Worm (Caenorhabditis elegans) whole organism, L4 larva: ENCODE measurements around the gene grd-4.
"Not testable (repeated sequence)": the region's sequence is repeated elsewhere in the genome, so short reads cannot be mapped to it uniquely, and the experiment has no call there.

ENCODE experiments used
- F10B5.3 ChIP-seq: sonication (generic microtip); optimal IDR thresholded peaks from 2 replicates; lab custom pipeline; 2016; ENCODE audit warnings: mild to moderate bottlenecking, missing genetic modification characterization, missing compliant biosample characterization
- F37D6.2 ChIP-seq: sonication (generic microtip); optimal IDR thresholded peaks from 2 replicates; lab custom pipeline; 2016; ENCODE audit warnings: mild to moderate bottlenecking, missing genetic modification characterization, missing compliant biosample characterization
- F44E2.7 ChIP-seq: fragments of 200-800 bp; sonication (Bioruptor generic); IDR thresholded peaks from 2 replicates; pipeline ENCODE4 v2.1.2; 2022; ENCODE audit warnings: missing genetic modification characterization, missing compliant biosample characterization
- T20F7.1 ChIP-seq: fragments of 200-800 bp; sonication (Bioruptor generic); optimal IDR thresholded peaks from 2 replicates; lab custom pipeline; 2018; ENCODE audit warnings: mild to moderate bottlenecking, missing genetic modification characterization, missing compliant biosample characterization
- T26A8.4 ChIP-seq: fragments of 200-800 bp; sonication (Bioruptor generic); IDR thresholded peaks from 2 replicates; pipeline ENCODE4 v1.3.6; 2022; ENCODE audit warnings: missing genetic modification characterization, missing compliant biosample characterization
- Y48G9A.11 ChIP-seq: fragments of 200-800 bp; sonication (Bioruptor generic); IDR thresholded peaks from 2 replicates; pipeline ENCODE4 v1.3.6; 2022; ENCODE audit warnings: missing genetic modification reagents, missing genetic modification characterization, missing compliant biosample characterization
- aly-2 ChIP-seq: sonication (generic microtip); optimal IDR thresholded peaks from 2 replicates; lab custom pipeline; 2018; ENCODE audit warnings: missing biosample characterization, missing genetic modification characterization
- ama-1 ChIP-seq: fragments of 150-350 bp; optimal IDR thresholded peaks from 2 replicates; lab custom pipeline; 2014; ENCODE audit warnings: inconsistent platforms, mixed read lengths
- ceh-20 ChIP-seq: fragments of 200-800 bp; sonication (Bioruptor generic); IDR thresholded peaks from 2 replicates; pipeline ENCODE4 v1.3.6; 2022; ENCODE audit warnings: missing genetic modification reagents, missing genetic modification characterization, missing compliant biosample characterization
- ceh-28 ChIP-seq: fragments of 150-350 bp; optimal IDR thresholded peaks from 2 replicates; lab custom pipeline; 2014; ENCODE audit warnings: missing biosample characterization, missing genetic modification reagents, missing genetic modification characterization
- ces-1 ChIP-seq: fragments of 150-350 bp; sonication (generic microtip); optimal IDR thresholded peaks from 4 replicates; lab custom pipeline; 2014; ENCODE audit warnings: missing biosample characterization, missing genetic modification reagents, missing genetic modification characterization
- daf-12 ChIP-seq: fragments of 150-350 bp; optimal IDR thresholded peaks from 2 replicates; lab custom pipeline; 2014; ENCODE audit warnings: missing biosample characterization, missing genetic modification reagents, missing genetic modification characterization
- dmd-6 ChIP-seq: fragments of 200-800 bp; sonication (Bioruptor generic); IDR thresholded peaks from 2 replicates; pipeline ENCODE4 v1.3.6; 2022; ENCODE audit warnings: missing genetic modification reagents, missing genetic modification characterization, missing compliant biosample characterization
- dmd-9 ChIP-seq: fragments of 200-800 bp; sonication (Bioruptor generic); IDR thresholded peaks from 2 replicates; pipeline ENCODE4 v1.3.6; 2022; ENCODE audit warnings: missing genetic modification reagents, missing genetic modification characterization, missing compliant biosample characterization
- duxl-1 ChIP-seq: sonication (generic microtip); optimal IDR thresholded peaks from 2 replicates; lab custom pipeline; 2016; ENCODE audit warnings: mild to moderate bottlenecking, missing genetic modification characterization, moderate library complexity, missing compliant biosample characterization; ENCODE audit not compliant: poor library complexity
- fkh-10 ChIP-seq: fragments of 150-350 bp; optimal IDR thresholded peaks from 2 replicates; lab custom pipeline; 2014; ENCODE audit warnings: missing biosample characterization, missing genetic modification reagents, missing genetic modification characterization
- hif-1 ChIP-seq, 2 experiments: sonication (generic microtip); optimal IDR thresholded peaks; 2 replicates each; lab custom pipeline; 2016 to 2017; ENCODE audit warnings: missing compliant biosample characterization in 2 of 2, missing genetic modification characterization in 2 of 2, missing genetic modification reagents in 2 of 2, missing genotype in 2 of 2, mild to moderate bottlenecking in 1 of 2
- hmg-1.1 ChIP-seq: fragments of 200-800 bp; sonication (Bioruptor generic); IDR thresholded peaks from 2 replicates; pipeline ENCODE4 v1.3.6; 2022; ENCODE audit warnings: missing genetic modification reagents, missing genetic modification characterization, missing compliant biosample characterization
- lim-7 ChIP-seq: fragments of 200-800 bp; sonication (Bioruptor generic); IDR thresholded peaks from 2 replicates; pipeline ENCODE4 v1.3.6; 2022; ENCODE audit warnings: missing genetic modification characterization, missing compliant biosample characterization
- lin-15B ChIP-seq: fragments of 150-350 bp; sonication (generic microtip); optimal IDR thresholded peaks from 3 replicates; lab custom pipeline; 2014; ENCODE audit warnings: missing biosample characterization, missing genetic modification characterization
- lin-29 ChIP-seq: fragments of 200-800 bp; sonication (Bioruptor generic); IDR thresholded peaks from 2 replicates; pipeline ENCODE4 v1.3.6; 2022; ENCODE audit warnings: missing genetic modification reagents, missing genetic modification characterization, missing compliant biosample characterization
- lsy-2 ChIP-seq, 2 experiments: fragments of 150-350 bp in 1 of 2; sonication (generic microtip) in 1 of 2; optimal IDR thresholded peaks; 2 replicates each; lab custom pipeline; 2014 to 2017; ENCODE audit warnings: missing biosample characterization in 2 of 2, missing genetic modification characterization in 2 of 2
- madf-5 ChIP-seq, 2 experiments: fragments of 200-800 bp; sonication (Bioruptor generic); IDR thresholded peaks; 2 replicates each; pipeline ENCODE4 v1.3.6; 2022; ENCODE audit warnings: missing compliant biosample characterization in 2 of 2, missing genetic modification characterization in 2 of 2
- madf-9 ChIP-seq: fragments of 200-800 bp; sonication (Bioruptor generic); conservative IDR thresholded peaks from 2 replicates; pipeline ENCODE4 v1.3.6; 2022; ENCODE audit warnings: missing genetic modification reagents, missing genetic modification characterization, missing compliant biosample characterization
- mdt-29 ChIP-seq: fragments of 200-800 bp; sonication (Bioruptor generic); IDR thresholded peaks from 2 replicates; pipeline ENCODE4 v1.3.6; 2022; ENCODE audit warnings: missing genetic modification reagents, missing genetic modification characterization, missing compliant biosample characterization
- mes-2 ChIP-seq: sonication (generic microtip); optimal IDR thresholded peaks from 2 replicates; lab custom pipeline; 2016; ENCODE audit warnings: missing genotype, mild to moderate bottlenecking, missing genetic modification characterization, missing compliant biosample characterization; ENCODE audit not compliant: poor library complexity, severe bottlenecking
- mxl-2 ChIP-seq: fragments of 200-800 bp; sonication (Bioruptor generic); conservative IDR thresholded peaks from 2 replicates; pipeline ENCODE4 v1.3.6; 2022; ENCODE audit warnings: missing genetic modification reagents, missing genetic modification characterization, missing compliant biosample characterization
- nhr-10 ChIP-seq: fragments of 150-350 bp; optimal IDR thresholded peaks from 2 replicates; lab custom pipeline; 2014; ENCODE audit warnings: missing biosample characterization, missing genetic modification characterization
- nhr-111 ChIP-seq: fragments of 200-800 bp; sonication (Bioruptor generic); optimal IDR thresholded peaks from 2 replicates; lab custom pipeline; 2018; ENCODE audit warnings: mild to moderate bottlenecking, missing genetic modification characterization, missing compliant biosample characterization
- nhr-237 ChIP-seq: sonication (generic microtip); optimal IDR thresholded peaks from 2 replicates; lab custom pipeline; 2017; ENCODE audit warnings: missing biosample characterization, missing genetic modification characterization
- nhr-25 ChIP-seq: sonication (generic microtip); optimal IDR thresholded peaks from 2 replicates; lab custom pipeline; 2017; ENCODE audit warnings: missing genetic modification characterization, mild to moderate bottlenecking, missing compliant biosample characterization, antibody characterized with exemption, moderate library complexity, borderline replicate concordance; ENCODE audit not compliant: insufficient read depth
- nhr-41 ChIP-seq: fragments of 200-800 bp; sonication (Bioruptor generic); IDR thresholded peaks from 2 replicates; pipeline ENCODE4 v1.3.6; 2022; ENCODE audit warnings: missing genetic modification reagents, missing genetic modification characterization, missing compliant biosample characterization
- nhr-76 ChIP-seq: fragments of 150-350 bp; optimal IDR thresholded peaks from 2 replicates; lab custom pipeline; 2014; ENCODE audit warnings: missing biosample characterization, missing genetic modification characterization
- pqm-1 ChIP-seq: sonication (generic microtip); optimal IDR thresholded peaks from 2 replicates; lab custom pipeline; 2017; ENCODE audit warnings: missing biosample characterization, missing genetic modification characterization
- saeg-2 ChIP-seq: fragments of 200-800 bp; sonication (Bioruptor generic); IDR thresholded peaks from 2 replicates; pipeline ENCODE4 v1.3.6; 2022; ENCODE audit warnings: missing genetic modification reagents, missing genetic modification characterization, missing compliant biosample characterization
- sdz-12 ChIP-seq: fragments of 200-800 bp; sonication (Bioruptor generic); optimal IDR thresholded peaks from 2 replicates; lab custom pipeline; 2018; ENCODE audit warnings: mild to moderate bottlenecking, missing genetic modification characterization, missing compliant biosample characterization
- set-16 ChIP-seq: fragments of 200-800 bp; sonication (Bioruptor generic); IDR thresholded peaks from 2 replicates; pipeline ENCODE4 v1.3.6; 2022; ENCODE audit warnings: missing genetic modification reagents, missing genetic modification characterization, missing compliant biosample characterization
- skn-1 ChIP-seq: fragments of 150-350 bp; optimal IDR thresholded peaks from 2 replicates; lab custom pipeline; 2014; ENCODE audit warnings: missing biosample characterization, missing genetic modification characterization
- snpc-4 ChIP-seq: fragments of 150-350 bp; optimal IDR thresholded peaks from 2 replicates; lab custom pipeline; 2014; ENCODE audit warnings: missing biosample characterization, missing genetic modification characterization
- tag-97 ChIP-seq: fragments of 200-800 bp; sonication (Bioruptor generic); IDR thresholded peaks from 2 replicates; pipeline ENCODE4 v1.3.6; 2022; ENCODE audit warnings: missing genetic modification characterization, missing compliant biosample characterization
- tra-1 ChIP-seq: fragments of 200-800 bp; sonication (Bioruptor generic); IDR thresholded peaks from 2 replicates; pipeline ENCODE4 v1.3.6; 2022; ENCODE audit warnings: missing genetic modification reagents, missing genetic modification characterization, missing compliant biosample characterization
- unc-62 ChIP-seq, 3 experiments: fragments of 150-350 bp in 1 of 3; sonication (generic microtip); optimal IDR thresholded peaks in 2 of 3; peaks in 1 of 3; 1 replicate in 1 of 3; 2 replicates in 2 of 3; lab custom pipeline; 2014 to 2017; ENCODE audit warnings: missing biosample characterization in 3 of 3, missing genetic modification characterization in 3 of 3, missing genetic modification reagents in 3 of 3, missing genotype in 1 of 3
- zip-2 ChIP-seq: fragments of 150-350 bp; optimal IDR thresholded peaks from 2 replicates; lab custom pipeline; 2014; ENCODE audit warnings: missing biosample characterization, missing genetic modification characterization
- ztf-11 ChIP-seq: fragments of 150-350 bp; optimal IDR thresholded peaks from 2 replicates; lab custom pipeline; 2014; ENCODE audit warnings: missing biosample characterization, missing genetic modification characterization
- ztf-7 ChIP-seq: fragments of 150-350 bp; optimal IDR thresholded peaks from 2 replicates; lab custom pipeline; 2014; ENCODE audit warnings: missing biosample characterization, missing genetic modification characterization

grd-4 gene

ce11 chrX:8538262-8538776 lies 37.3 kb downstream of the grd-4 start, which contains the start of the genes nspc-4 and nspc-5:
Gene nspc-4 (minus strand): TSS chrX:8538362.
Gene nspc-5 (plus strand): TSS chrX:8538726.
- TF ChIP-seq pqm-1 (tag; lab: Kevin White, UChicago); madf-9 (GFP tag; lab: Robert Waterston, UW); nhr-10 (tag; lab: Kevin White, UChicago): not testable (repeated sequence)

ce11 chrX:8541562-8541961 lies 40.5 kb downstream of the grd-4 start, which contains the start of gene nspc-7:
Gene nspc-7 (plus strand): TSS chrX:8541862.
- not testable (repeated sequence) for TF ChIP-seq ceh-28 (tag; lab: Kevin White, UChicago); ztf-11 (tag; lab: Kevin White, UChicago); nhr-41 (GFP tag; lab: Robert Waterston, UW)

ce11 chrX:8545971-8546442 lies 45.0 kb downstream of the grd-4 start, which contains the start of gene sdha-1:
Gene sdha-1 (minus strand): TSS chrX:8546021.
- TF ChIP-seq nhr-10 (tag; lab: Kevin White, UChicago): no peak
- TF ChIP-seq snpc-4 (tag; lab: Kevin White, UChicago): no peak
- no peak for TF ChIP-seq lim-7
- no peak for TF ChIP-seq nhr-76 (tag; lab: Kevin White, UChicago)
- TF ChIP-seq lsy-2 (tag; optimal IDR thresholded peaks at IDR 0.05; lab: Kevin White, UChicago): peak; percentile 62 to 91
- TF ChIP-seq T26A8.4 (GFP tag; lab: Robert Waterston, UW): peak; percentile 71
- TF ChIP-seq lin-15B: no peak
- TF ChIP-seq dmd-6 (GFP tag; lab: Robert Waterston, UW): peak; percentile 88
- no peak for TF ChIP-seq dmd-9 (GFP tag; lab: Robert Waterston, UW)
- peak; percentile 66 for TF ChIP-seq ama-1 (lab: Kevin White, UChicago)
- TF ChIP-seq mdt-29 (GFP tag; lab: Robert Waterston, UW): no peak
- TF ChIP-seq duxl-1 (tag; lab: Kevin White, UChicago): peak; percentile 66
- peak; percentile 86 for TF ChIP-seq mes-2 (tag; lab: Kevin White, UChicago)
- peak; percentile 88 for TF ChIP-seq fkh-10 (GFP tag; lab: Kevin White, UChicago)
- peak; percentile 86 for TF ChIP-seq tra-1
- TF ChIP-seq zip-2 (tag; lab: Kevin White, UChicago): peak; percentile 33
- TF ChIP-seq skn-1 (tag; lab: Kevin White, UChicago): peak; percentile 36
- no peak for TF ChIP-seq madf-5 (GFP tag; IDR thresholded peaks at IDR 0.05; lab: Robert Waterston, UW)
- peak; percentile 64; the same call in 1 of the 2 replicates for TF ChIP-seq ceh-20
- TF ChIP-seq F44E2.7 (GFP tag; lab: Robert Waterston, UW): no peak
- TF ChIP-seq mxl-2 (GFP tag; lab: Robert Waterston, UW): no peak
- no peak for TF ChIP-seq nhr-111 (GFP tag; lab: Kevin White, UChicago)
- TF ChIP-seq nhr-237 (tag; lab: Kevin White, UChicago): no peak
- TF ChIP-seq T20F7.1 (GFP tag; lab: Kevin White, UChicago): peak; percentile 69
- 0 out of 2 replicates have a peak, but pooled peaks have one; percentile 13 for TF ChIP-seq lin-29 (GFP tag; lab: Robert Waterston, UW)
- peak; percentile 55 for TF ChIP-seq F37D6.2
- no peak for TF ChIP-seq tag-97 (GFP tag; lab: Robert Waterston, UW)
- no peak for TF ChIP-seq set-16 (GFP tag; lab: Robert Waterston, UW)
- peak; percentile 82 for TF ChIP-seq hmg-1.1 (GFP tag; lab: Robert Waterston, UW)
- no peak for TF ChIP-seq Y48G9A.11 (GFP tag; lab: Robert Waterston, UW)
- TF ChIP-seq ztf-7 (tag; lab: Kevin White, UChicago): peak; percentile 70
- TF ChIP-seq hif-1 (tag; optimal IDR thresholded peaks at IDR 0.05; lab: Kevin White, UChicago): peak; percentile 93 to 100
- TF ChIP-seq daf-12 (tag; lab: Kevin White, UChicago): no peak
- peak in 1 of 2 experiments; percentile 75 for TF ChIP-seq unc-62 (GFP tag; optimal IDR thresholded peaks at IDR 0.05 in 1 of 2; lab: Kevin White, UChicago)
- TF ChIP-seq unc-62 (tag; optimal IDR thresholded peaks at IDR 0.05; lab: Kevin White, UChicago): no peak
- peak; percentile 3 for TF ChIP-seq nhr-25
- no peak for TF ChIP-seq F10B5.3 (tag; lab: Kevin White, UChicago)
- no peak for TF ChIP-seq ces-1
- TF ChIP-seq sdz-12 (GFP tag; lab: Kevin White, UChicago): no peak
- TF ChIP-seq saeg-2 (GFP tag; lab: Robert Waterston, UW): peak; percentile 64; the same call in 1 of the 2 replicates
- TF ChIP-seq aly-2 (tag; lab: Kevin White, UChicago): no peak
